Worm (Caenorhabditis elegans): ENCODE measurements around the gene C01F6.14.

DNA sequence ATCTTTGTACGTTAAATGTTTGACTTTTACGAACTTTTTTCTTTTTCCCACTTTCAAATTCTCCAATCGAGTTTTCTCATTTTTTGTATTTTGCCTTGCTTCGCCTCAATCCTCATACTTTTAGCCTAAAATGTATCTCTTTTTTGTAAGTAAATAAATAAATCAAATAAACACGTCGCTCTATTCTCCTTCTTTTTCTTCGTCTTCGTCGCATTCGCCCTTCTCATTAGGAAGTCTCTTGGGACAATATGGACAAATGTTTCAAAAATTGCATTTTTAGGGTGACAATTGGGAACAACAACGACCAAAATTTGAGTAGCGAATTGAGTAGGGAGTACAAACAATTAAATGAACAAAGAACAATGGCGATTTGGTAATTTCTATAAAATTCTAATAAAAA is 11.9 kb downstream of the C01F6.14 start:
- TF ChIP-seq nhr-12 (tag; optimal IDR thresholded peaks at IDR 0.05) (no peak), elt-3 (tag; optimal IDR thresholded peaks at IDR 0.05) (no peak), unc-39 (tag; optimal IDR thresholded peaks at IDR 0.05) (no peak), ztf-11 (tag; optimal IDR thresholded peaks at IDR 0.05) (no peak), lin-13 (tag; optimal IDR thresholded peaks at IDR 0.05) (no peak), nhr-2 (tag; optimal IDR thresholded peaks at IDR 0.05) (no peak), mep-1 (tag; optimal IDR thresholded peaks at IDR 0.05) (no peak), mab-5 (tag; optimal IDR thresholded peaks at IDR 0.05) (no peak), pha-4 (tag; optimal IDR thresholded peaks at IDR 0.05) (no peak), drap-1 (GFP tag; optimal IDR thresholded peaks at IDR 0.05) (no peak), lsy-2 (tag; optimal IDR thresholded peaks at IDR 0.05) (no peak), unc-62 (GFP tag; optimal IDR thresholded peaks at IDR 0.05) (no peak), nhr-237 (tag; optimal IDR thresholded peaks at IDR 0.05) (no peak), blmp-1 (tag; optimal IDR thresholded peaks at IDR 0.05) (no peak)
